Worm (Caenorhabditis elegans) whole organism, young adult: ENCODE results near the gene ced-4.

ENCODE experiments used
- F55B11.4 ChIP-seq: sonication (generic microtip); optimal IDR thresholded peaks from 2 replicates; lab custom pipeline; 2016; ENCODE audit warnings: missing compliant biosample characterization, missing genetic modification characterization, borderline replicate concordance; ENCODE audit not compliant: insufficient read depth
- aptf-3 ChIP-seq: fragments of 200-800 bp; sonication (Bioruptor generic); IDR thresholded peaks from 2 replicates; pipeline ENCODE4 v1.3.6; 2022; ENCODE audit warnings: missing genetic modification characterization, missing compliant biosample characterization
- mxl-1 ChIP-seq: sonication (generic microtip); optimal IDR thresholded peaks from 2 replicates; lab custom pipeline; 2016; ENCODE audit warnings: missing genetic modification characterization, missing compliant biosample characterization
- pbrm-1 ChIP-seq: fragments of 200-800 bp; sonication (Bioruptor generic); IDR thresholded peaks from 2 replicates; pipeline ENCODE4 v1.3.6; 2022; ENCODE audit warnings: missing genetic modification reagents, missing genetic modification characterization, missing compliant biosample characterization
- snpc-3.4 ChIP-seq: sonication (generic microtip); optimal IDR thresholded peaks from 2 replicates; lab custom pipeline; 2017; ENCODE audit warnings: missing genetic modification characterization, mild to moderate bottlenecking, missing compliant biosample characterization, antibody characterized with exemption, moderate library complexity, missing genotype, missing genetic modification reagents
- unc-62 ChIP-seq: fragments of 150-350 bp; optimal IDR thresholded peaks from 2 replicates; lab custom pipeline; 2014; ENCODE audit warnings: missing biosample characterization, missing genetic modification reagents, missing genetic modification characterization
- zfh-2 ChIP-seq: fragments of 200-800 bp; sonication (Bioruptor generic); conservative IDR thresholded peaks from 2 replicates; pipeline ENCODE4 v1.3.6; 2022; ENCODE audit warnings: missing genetic modification reagents, missing genetic modification characterization, missing compliant biosample characterization

DNA sequence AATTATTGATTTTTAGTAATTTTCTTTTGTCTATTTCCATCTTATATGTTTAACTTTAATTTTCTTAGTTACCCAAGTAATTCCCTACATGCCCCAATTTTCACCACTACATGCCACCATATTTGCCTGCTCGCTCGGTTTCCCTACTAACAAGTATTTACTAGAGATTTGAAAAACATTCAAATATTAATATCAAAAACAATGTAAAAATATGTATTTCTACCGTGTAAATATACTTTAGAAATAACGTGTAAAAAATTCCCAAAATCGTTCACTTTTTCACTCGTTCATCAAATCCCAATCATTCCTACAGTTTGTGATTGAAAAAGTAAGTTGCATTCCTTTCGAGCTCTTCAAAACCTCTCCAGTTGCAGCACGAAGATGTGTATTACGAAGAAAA lies 25.5 kb upstream of the ced-4 start, which contains the start of gene F26A1.3:
- TF ChIP-seq unc-62 (GFP tag; lab: Kevin White, UChicago) (no peak), F55B11.4 (tag; lab: Kevin White, UChicago) (no peak), zfh-2 (GFP tag; lab: Robert Waterston, UW) (no peak), pbrm-1 (no peak), snpc-3.4 (tag; lab: Kevin White, UChicago) (no peak), mxl-1 (tag; lab: Kevin White, UChicago) (no peak), aptf-3 (GFP tag; lab: Robert Waterston, UW) (no peak)
